Worm (Caenorhabditis elegans): ENCODE measurements around the gene nep-24.

ce11 chrIV:16936053-16936452 lies 11.9 kb downstream of the nep-24 start:
- TF ChIP-seq klf-2 (GFP tag; conservative IDR thresholded peaks at IDR 0.05) = no peak
- no peak for TF ChIP-seq tab-1 (GFP tag; IDR thresholded peaks at IDR 0.05)

All from whole organism, midembryonic.